Fruit fly (Drosophila melanogaster): Measurements from ENCODE around the gene GluRIIA.

The GluRIIA gene

dm6 chr2L:5542944-5543515 is 11.8 kb upstream of the GluRIIA start (continued):
- peak; percentile 70 for TF ChIP-seq CG11695 (GFP tag; IDR thresholded peaks at IDR 0.05)
- TF ChIP-seq Chrac-16 (GFP tag; optimal IDR thresholded peaks at IDR 0.05) = peak; percentile 20
- no peak; the same call in 1 of the 2 replicates for TF ChIP-seq hbn (GFP tag; IDR thresholded peaks at IDR 0.05; ENCODE audit: partially characterized antibody)
- peak; percentile 54 for TF ChIP-seq CG17385 (GFP tag; optimal IDR thresholded peaks at IDR 0.05)
- peak; percentile 47; the same call in 1 of the 2 replicates for TF ChIP-seq ranshi (GFP tag; IDR thresholded peaks at IDR 0.05)
- peak; percentile 53 for TF ChIP-seq CG12391 (tag; optimal IDR thresholded peaks at IDR 0.05)
- TF ChIP-seq Mes4 (GFP tag; optimal IDR thresholded peaks at IDR 0.05) = peak; percentile 18
- TF ChIP-seq ERR (GFP tag; optimal IDR thresholded peaks at IDR 0.05) = peak; percentile 82
- TF ChIP-seq CG17912 (GFP tag; optimal IDR thresholded peaks at IDR 0.05) = no peak
- peak; percentile 57; the same call in 2 of the 3 replicates for TF ChIP-seq tgo (GFP tag; IDR thresholded peaks at IDR 0.05)
- TF ChIP-seq crp (GFP tag; optimal IDR thresholded peaks at IDR 0.05) = no peak
- TF ChIP-seq Nf-YC (tag; optimal IDR thresholded peaks at IDR 0.05) = peak; percentile 38
- no peak for TF ChIP-seq kah (GFP tag; optimal IDR thresholded peaks at IDR 0.05)
- TF ChIP-seq CG6175 (GFP tag; IDR thresholded peaks at IDR 0.05) = 0 out of 3 replicates have a peak, but pooled peaks have one; percentile 50
- TF ChIP-seq dm (GFP tag; optimal IDR thresholded peaks at IDR 0.05) = peak; percentile 49
- peak; percentile 36 for TF ChIP-seq CG16863 (GFP tag; optimal IDR thresholded peaks at IDR 0.05)
- no peak; the same call in none of the 2 replicates for TF ChIP-seq Ada2b (GFP tag; IDR thresholded peaks at IDR 0.05)
- TF ChIP-seq nmo (GFP tag; optimal IDR thresholded peaks at IDR 0.05) = peak; percentile 27
- peak; percentile 71 for TF ChIP-seq lilli (GFP tag; optimal IDR thresholded peaks at IDR 0.05)
- no peak for TF ChIP-seq fd64A (GFP tag; optimal IDR thresholded peaks at IDR 0.05)
- TF ChIP-seq sc (optimal IDR thresholded peaks at IDR 0.05) = no peak
- TF ChIP-seq sc (GFP tag; optimal IDR thresholded peaks at IDR 0.05) = no peak
- no peak for TF ChIP-seq Vsx1 (GFP tag; optimal IDR thresholded peaks at IDR 0.05)
- peak; percentile 54 for TF ChIP-seq shn (GFP tag; optimal IDR thresholded peaks at IDR 0.05)
- peak; percentile 21 for TF ChIP-seq slp2 (GFP tag; optimal IDR thresholded peaks at IDR 0.05)
- TF ChIP-seq CG12744 (GFP tag; optimal IDR thresholded peaks at IDR 0.05) = no peak
- TF ChIP-seq CG6765 (GFP tag; optimal IDR thresholded peaks at IDR 0.05) = peak; percentile 39
- peak; percentile 70 for TF ChIP-seq CG32532 (GFP tag; IDR thresholded peaks at IDR 0.05)
- TF ChIP-seq Rfx (GFP tag; IDR thresholded peaks at IDR 0.05) = peak; percentile 78
- TF ChIP-seq bab2 (GFP tag; optimal IDR thresholded peaks at IDR 0.05) = peak; percentile 61
- peak; percentile 54; the same call in 1 of the 2 replicates for TF ChIP-seq sisA (GFP tag; IDR thresholded peaks at IDR 0.05)
- TF ChIP-seq br (optimal IDR thresholded peaks at IDR 0.05) = no peak
- peak; percentile 61 for TF ChIP-seq p53 (GFP tag; optimal IDR thresholded peaks at IDR 0.05)
- TF ChIP-seq Xrp1 (GFP tag; IDR thresholded peaks at IDR 0.05) = peak; percentile 61; the same call in 1 of the 2 replicates
- TF ChIP-seq CG10543 (GFP tag; optimal IDR thresholded peaks at IDR 0.05) = peak; percentile 45
- peak; percentile 37 for TF ChIP-seq ftz-f1 (GFP tag; optimal IDR thresholded peaks at IDR 0.05)
- 0 out of 2 replicates have a peak, but pooled peaks have one; percentile 39 for TF ChIP-seq Poxn (GFP tag; IDR thresholded peaks at IDR 0.05)
- no peak for TF ChIP-seq en (GFP tag; optimal IDR thresholded peaks at IDR 0.05)
- TF ChIP-seq Bteb2 (GFP tag; optimal IDR thresholded peaks at IDR 0.05) = peak; percentile 43
- no peak for TF ChIP-seq pros (GFP tag; optimal IDR thresholded peaks at IDR 0.05)
- no peak for TF ChIP-seq Bdp1 (GFP tag; optimal IDR thresholded peaks at IDR 0.05)
- TF ChIP-seq Hand (GFP tag; optimal IDR thresholded peaks at IDR 0.05) = peak; percentile 35
- peak; percentile 21; the same call in 1 of the 2 replicates for TF ChIP-seq CG7372 (GFP tag; IDR thresholded peaks at IDR 0.05)
- TF ChIP-seq ap (GFP tag; IDR thresholded peaks at IDR 0.05) = peak; percentile 41
- peak; percentile 26 for TF ChIP-seq sug (tag; optimal IDR thresholded peaks at IDR 0.05)
- TF ChIP-seq HmgD (GFP tag; optimal IDR thresholded peaks at IDR 0.05) = no peak
- TF ChIP-seq pum (GFP tag; optimal IDR thresholded peaks at IDR 0.05) = peak; percentile 34
- TF ChIP-seq CG2875 (GFP tag; optimal IDR thresholded peaks at IDR 0.05) = no peak
- TF ChIP-seq CG17359 (tag; optimal IDR thresholded peaks at IDR 0.05) = peak; percentile 44
- TF ChIP-seq dan (GFP tag; IDR thresholded peaks at IDR 0.05) = no peak
- peak; percentile 60 for TF ChIP-seq CG1832 (GFP tag; optimal IDR thresholded peaks at IDR 0.05)
